Fruit fly (Drosophila melanogaster): ENCODE results near the gene Galk.

DNA sequence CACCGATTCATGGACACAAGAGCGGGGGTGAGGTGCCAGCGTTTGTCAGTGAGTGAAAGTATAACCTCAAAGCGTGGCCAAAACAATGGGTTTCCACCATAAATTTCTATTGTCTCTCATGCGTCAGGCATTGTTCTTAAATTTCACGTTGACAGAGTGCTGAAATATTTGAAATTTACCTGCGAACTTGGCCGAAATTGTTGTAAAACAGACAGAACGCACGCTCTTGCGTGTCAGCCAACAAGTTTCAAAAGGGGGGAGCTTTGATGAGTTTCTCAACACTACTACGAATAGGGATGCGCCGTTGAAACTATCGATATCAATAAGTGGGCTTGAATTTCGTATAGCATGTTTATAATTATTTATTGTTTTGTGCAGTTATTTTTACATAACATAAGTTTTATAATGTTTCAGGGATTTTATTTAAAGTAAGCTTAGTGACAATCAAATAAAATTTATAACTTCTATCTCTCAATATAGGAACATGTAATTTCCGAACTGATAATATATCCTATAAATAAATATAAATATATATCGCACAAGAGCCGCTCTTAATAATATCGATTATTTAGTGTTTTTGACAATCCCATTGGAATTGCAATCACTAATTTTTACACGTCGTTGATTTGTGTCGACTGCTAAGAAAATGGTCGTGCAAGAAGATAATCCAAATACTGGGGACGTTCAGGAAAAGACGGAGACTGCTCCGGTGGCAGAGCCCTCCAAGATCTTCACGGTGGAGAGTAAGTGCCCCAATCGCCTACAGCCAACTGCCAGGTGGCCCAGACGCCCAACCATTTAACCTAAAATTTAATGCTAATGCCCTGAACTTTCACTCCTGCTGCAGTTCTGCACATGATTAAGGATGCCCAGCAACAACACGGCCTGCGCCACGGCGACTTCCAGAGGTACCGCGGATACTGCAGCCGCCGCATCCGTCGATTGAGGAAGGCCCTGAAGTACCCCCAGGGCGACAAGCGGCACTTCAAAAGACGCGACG is 11.1 kb downstream of the Galk start, which contains the start of the genes pix and Srp68:
- no peak for TF ChIP-seq Dfd (GFP tag; optimal IDR thresholded peaks at IDR 0.05)
- no peak for TF ChIP-seq Hr78 (GFP tag; optimal IDR thresholded peaks at IDR 0.05)
- no peak for TF ChIP-seq lola (GFP tag; optimal IDR thresholded peaks at IDR 0.05)
- TF ChIP-seq rgr (GFP tag; optimal IDR thresholded peaks at IDR 0.05): peak; percentile 72
- TF ChIP-seq foxo (GFP tag; optimal IDR thresholded peaks at IDR 0.05): peak in 1 of 2 experiments; percentile 61
